Worm (Caenorhabditis elegans) whole organism, early embryonic: ENCODE data around the gene oac-12.
"Not testable (repeated sequence)": the region's sequence is repeated elsewhere in the genome, so short reads cannot be mapped to it uniquely, and the experiment has no call there.

Source experiments
- F13C5.2 ChIP-seq: sonication (generic microtip); optimal IDR thresholded peaks from 2 replicates; lab custom pipeline; 2017; ENCODE audit warnings: mild to moderate bottlenecking, missing genetic modification characterization, inconsistent platforms, missing compliant biosample characterization
- aly-1 ChIP-seq: sonication (generic microtip); optimal IDR thresholded peaks from 2 replicates; lab custom pipeline; 2016; ENCODE audit warnings: missing genetic modification characterization, missing compliant biosample characterization
- ceh-36 ChIP-seq: sonication (generic microtip); optimal IDR thresholded peaks from 2 replicates; lab custom pipeline; 2016; ENCODE audit warnings: missing genetic modification characterization, inconsistent platforms, missing compliant biosample characterization
- ets-7 ChIP-seq: sonication (generic microtip); optimal IDR thresholded peaks from 2 replicates; lab custom pipeline; 2016; ENCODE audit warnings: missing genotype, missing genetic modification characterization, missing compliant biosample characterization
- flt-1 ChIP-seq: fragments of 200-800 bp; sonication (Bioruptor generic); IDR thresholded peaks from 2 replicates; pipeline ENCODE4 v1.3.6; 2022; ENCODE audit warnings: missing genetic modification characterization, missing compliant biosample characterization
- hnd-1 ChIP-seq: sonication (generic microtip); optimal IDR thresholded peaks from 2 replicates; lab custom pipeline; 2016; ENCODE audit warnings: missing genetic modification characterization, missing compliant biosample characterization
- scrt-1 ChIP-seq: fragments of 200-800 bp; sonication (Bioruptor generic); IDR thresholded peaks from 2 replicates; pipeline ENCODE4 v1.3.6; 2022; ENCODE audit warnings: missing genetic modification characterization, missing compliant biosample characterization
- tra-4 ChIP-seq: sonication (generic microtip); optimal IDR thresholded peaks from 2 replicates; lab custom pipeline; 2017; ENCODE audit warnings: missing genetic modification characterization, missing compliant biosample characterization

oac-12 gene

DNA sequence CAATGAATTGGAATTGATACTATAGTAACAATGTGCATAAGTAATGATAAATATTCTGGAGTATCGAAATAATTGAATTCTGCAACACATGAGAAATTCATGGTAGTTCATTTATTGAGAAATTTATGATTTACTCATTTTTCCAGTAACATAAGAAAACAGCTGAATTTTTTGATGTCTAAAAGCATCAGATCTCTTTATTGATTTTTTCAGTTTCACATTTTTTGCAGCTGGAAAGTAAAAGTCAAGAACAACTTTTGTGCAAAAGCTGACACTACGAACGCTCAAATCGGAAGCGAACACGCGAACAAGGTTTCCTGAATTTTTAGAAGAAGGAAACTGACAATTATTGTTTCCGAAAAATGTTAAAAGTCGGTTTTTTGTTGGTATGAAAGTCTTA, 42.3 kb downstream of the oac-12 start, which contains the start of gene srh-193:
TSS of gene srh-193 (minus strand) at position 101 of the 400 bp plus-strand sequence.
- TF ChIP-seq flt-1 (GFP tag; lab: Robert Waterston, UW); tra-4; F13C5.2 (tag; lab: Kevin White, UChicago): not testable (repeated sequence)

DNA sequence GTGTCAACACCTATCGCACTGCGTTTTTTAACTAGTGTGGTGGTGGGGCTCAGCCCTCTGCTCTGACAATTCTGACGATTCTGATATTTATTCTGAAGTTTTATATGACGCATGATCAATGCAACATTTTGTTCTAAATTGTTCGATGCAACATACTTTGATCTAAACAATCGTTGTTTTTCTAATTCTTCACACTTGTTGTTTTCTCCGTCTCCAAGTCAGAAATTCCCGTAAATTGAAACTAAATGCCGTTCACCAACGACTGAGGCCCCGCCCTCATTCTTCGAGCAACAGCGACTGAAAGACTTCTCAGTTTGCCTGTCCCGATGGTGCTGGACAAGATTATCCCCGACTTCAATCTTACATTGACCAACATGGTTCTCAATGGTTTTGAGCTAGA, 47.6 kb downstream of the oac-12 start, which contains the start of gene srt-19:
TSS of gene srt-19 (plus strand) at position 301 of the 400 bp plus-strand sequence.
- not testable (repeated sequence) for TF ChIP-seq aly-1 (tag; lab: Kevin White, UChicago); ceh-36 (tag; lab: Kevin White, UChicago); ets-7

DNA sequence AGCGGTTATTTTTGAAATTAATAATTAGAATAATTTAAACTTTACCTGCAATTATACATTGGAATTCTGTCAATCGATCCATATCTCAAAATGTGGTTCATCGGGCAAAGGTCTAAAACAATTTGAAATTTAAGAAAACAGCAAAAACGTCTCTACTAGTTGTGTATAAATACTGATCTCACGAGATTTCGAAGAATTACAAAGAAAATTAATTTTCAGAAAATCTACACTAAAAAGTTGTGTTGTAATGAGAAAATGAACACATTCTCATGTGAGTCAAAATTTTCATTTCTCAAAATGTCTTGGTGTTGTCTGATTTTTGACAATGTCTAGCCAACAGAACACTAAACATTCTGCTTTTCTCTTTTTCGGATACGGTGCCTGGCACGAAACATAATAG, 50.7 kb downstream of the oac-12 start, which contains the start of gene srt-37:
TSS of gene srt-37 (minus strand) at position 101 of the 400 bp plus-strand sequence.
- not testable (repeated sequence) for TF ChIP-seq scrt-1 (GFP tag; lab: Robert Waterston, UW); hnd-1 (tag; lab: Kevin White, UChicago); aly-1 (tag; lab: Kevin White, UChicago)
